Worm (Caenorhabditis elegans): ENCODE measurements around the gene baf-1.

ce11 chrIII:9482423-9482993, 15.2 kb downstream of the baf-1 start:
- TF ChIP-seq ets-7 (tag; optimal IDR thresholded peaks at IDR 0.05) (no peak), sea-1 (GFP tag; conservative IDR thresholded peaks at IDR 0.05) (no peak), ama-1 (optimal IDR thresholded peaks at IDR 0.05) (no peak), ceh-36 (tag; optimal IDR thresholded peaks at IDR 0.05) (no peak), aly-1 (tag; optimal IDR thresholded peaks at IDR 0.05) (no peak), tra-4 (tag; optimal IDR thresholded peaks at IDR 0.05) (no peak)

All from whole organism, early embryonic.